Worm (Caenorhabditis elegans): ENCODE data around the gene nspb-8.

nspb-8 gene

ce11 chrII:14580549-14580948 is at the start of gene nspb-8, which contains the start of gene nspb-9:
Gene nspb-8, minus strand, starts transcription at chrII:14580649.
Gene nspb-9, plus strand, starts transcription at chrII:14580859.
- TF ChIP-seq ceh-82 (tag; optimal IDR thresholded peaks at IDR 0.05) = no peak
- no peak for TF ChIP-seq ZK546.5 (tag; optimal IDR thresholded peaks at IDR 0.05)
- TF ChIP-seq fos-1 (tag; optimal IDR thresholded peaks at IDR 0.05) = no peak
- TF ChIP-seq elt-2 (tag; optimal IDR thresholded peaks at IDR 0.05) = no peak
- TF ChIP-seq aly-2 (tag; optimal IDR thresholded peaks at IDR 0.05) = no peak
- no peak for TF ChIP-seq mdl-1 (tag; optimal IDR thresholded peaks at IDR 0.05)
- TF ChIP-seq nhr-23 (tag; optimal IDR thresholded peaks at IDR 0.05) = no peak
- no peak for TF ChIP-seq elt-1 (tag; optimal IDR thresholded peaks at IDR 0.05)
- no peak for TF ChIP-seq ceh-9 (tag; optimal IDR thresholded peaks at IDR 0.05)
- TF ChIP-seq nhr-43 (tag; optimal IDR thresholded peaks at IDR 0.05; ENCODE audit: poor library complexity, severe bottlenecking) = no peak
- TF ChIP-seq zag-1 (tag; optimal IDR thresholded peaks at IDR 0.05) = no peak
- no peak for TF ChIP-seq nhr-77 (tag; optimal IDR thresholded peaks at IDR 0.05)
- no peak for TF ChIP-seq eor-1 (tag; optimal IDR thresholded peaks at IDR 0.05)
- no peak for TF ChIP-seq lsy-12 (tag; optimal IDR thresholded peaks at IDR 0.05)
- TF ChIP-seq egl-5 (tag; optimal IDR thresholded peaks at IDR 0.05) = no peak
- no peak for TF ChIP-seq nfya-1 (tag; optimal IDR thresholded peaks at IDR 0.05; ENCODE audit: insufficient read depth)
- TF ChIP-seq tbx-2 (tag; optimal IDR thresholded peaks at IDR 0.05) = no peak

DNA sequence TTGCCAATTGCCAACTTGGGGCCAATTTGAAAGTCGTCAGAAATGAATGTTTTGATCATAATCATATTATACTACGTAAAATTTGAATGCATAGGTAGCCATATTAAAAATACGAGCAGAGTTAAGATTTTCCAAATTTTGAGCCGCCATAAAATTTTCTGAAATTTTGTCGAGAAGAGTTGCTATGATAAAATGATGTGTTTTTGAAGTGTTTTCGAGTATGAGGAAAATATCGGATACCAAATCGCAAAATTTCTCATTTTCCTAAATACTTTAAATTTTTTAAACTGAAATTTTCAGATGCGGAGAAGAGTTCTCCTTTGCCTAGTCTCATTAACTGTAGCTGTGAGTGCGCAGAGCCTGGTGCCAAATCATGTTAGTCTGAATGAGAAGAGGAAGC is 46.9 kb upstream of the nspb-8 start, which contains the start of gene tag-297:
Gene tag-297 (plus strand): TSS at position 301 of the 400 bp plus-strand sequence.
- TF ChIP-seq mdl-1 (tag; optimal IDR thresholded peaks at IDR 0.05) (no peak), ZK546.5 (tag; optimal IDR thresholded peaks at IDR 0.05) (no peak), tbx-2 (tag; optimal IDR thresholded peaks at IDR 0.05) (no peak), pha-4 (tag; optimal IDR thresholded peaks at IDR 0.05) (no peak), nhr-76 (tag; optimal IDR thresholded peaks at IDR 0.05) (no peak), zag-1 (tag; optimal IDR thresholded peaks at IDR 0.05) (no peak), pqm-1 (tag; optimal IDR thresholded peaks at IDR 0.05) (no peak)

- peak; percentile 22 for TF ChIP-seq nhr-23 (tag; optimal IDR thresholded peaks at IDR 0.05)
- TF ChIP-seq pqm-1 (tag; optimal IDR thresholded peaks at IDR 0.05) = no peak
- no peak for TF ChIP-seq ceh-28 (tag; optimal IDR thresholded peaks at IDR 0.05)
- peak; percentile 19 for TF ChIP-seq nhr-25 (tag; optimal IDR thresholded peaks at IDR 0.05)
- no peak for TF ChIP-seq fkh-2 (tag; optimal IDR thresholded peaks at IDR 0.05)
Observed at ce11 chrII:14626883-14627282, 46.4 kb upstream of the nspb-8 start.

DNA sequence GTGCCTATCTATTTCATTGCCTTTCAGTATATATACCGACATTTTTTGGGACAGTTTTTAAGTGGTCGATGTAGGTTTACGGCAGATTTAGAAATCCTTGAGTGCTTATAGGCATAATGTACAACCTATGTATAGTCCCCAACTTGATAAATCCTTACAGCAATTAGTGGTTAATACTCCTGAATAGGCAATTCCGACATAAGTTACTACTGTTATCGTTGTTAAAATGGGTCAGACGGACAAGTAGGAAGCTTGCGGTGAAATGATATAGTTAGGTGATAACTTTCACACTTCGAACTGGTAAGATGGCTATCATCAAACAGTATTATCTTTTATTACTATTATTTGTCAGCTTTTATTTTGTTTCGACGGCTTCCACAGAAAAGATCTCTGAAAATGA is 42.3 kb upstream of the nspb-8 start, which contains the start of gene mltn-10:
Gene mltn-10 (plus strand): TSS at position 301 of the 400 bp plus-strand sequence.
- TF ChIP-seq ceh-9 (tag; optimal IDR thresholded peaks at IDR 0.05) = no peak
- no peak for TF ChIP-seq ceh-82 (tag; optimal IDR thresholded peaks at IDR 0.05)
- TF ChIP-seq ceh-28 (tag; optimal IDR thresholded peaks at IDR 0.05) = no peak
- no peak for TF ChIP-seq unc-62 (GFP tag; optimal IDR thresholded peaks at IDR 0.05)
- no peak for TF ChIP-seq nhr-28 (tag; optimal IDR thresholded peaks at IDR 0.05)
- TF ChIP-seq skn-1 (tag; optimal IDR thresholded peaks at IDR 0.05) = no peak
- no peak for TF ChIP-seq jun-1 (tag; optimal IDR thresholded peaks at IDR 0.05)
- no peak for TF ChIP-seq zag-1 (tag; optimal IDR thresholded peaks at IDR 0.05)
- TF ChIP-seq ama-1 (optimal IDR thresholded peaks at IDR 0.05) = no peak
- no peak for TF ChIP-seq nhr-43 (tag; optimal IDR thresholded peaks at IDR 0.05; ENCODE audit: poor library complexity, severe bottlenecking)

ce11 chrII:14620730-14621129 is 40.3 kb upstream of the nspb-8 start:
- TF ChIP-seq nhr-23 (tag; optimal IDR thresholded peaks at IDR 0.05) (no peak), fkh-10 (GFP tag; optimal IDR thresholded peaks at IDR 0.05) (no peak), mml-1 (tag; optimal IDR thresholded peaks at IDR 0.05) (no peak), elt-2 (tag; optimal IDR thresholded peaks at IDR 0.05) (no peak), ceh-28 (tag; optimal IDR thresholded peaks at IDR 0.05) (no peak), lsy-12 (tag; optimal IDR thresholded peaks at IDR 0.05) (no peak), ceh-82 (tag; optimal IDR thresholded peaks at IDR 0.05) (no peak), hmg-11 (tag; optimal IDR thresholded peaks at IDR 0.05) (no peak), lin-15B (tag; optimal IDR thresholded peaks at IDR 0.05) (no peak), nhr-67 (tag; optimal IDR thresholded peaks at IDR 0.05) (no peak), nhr-28 (tag; optimal IDR thresholded peaks at IDR 0.05) (no peak)

ce11 chrII:14619806-14620205 is 39.4 kb upstream of the nspb-8 start:
- TF ChIP-seq pqm-1 (tag; optimal IDR thresholded peaks at IDR 0.05) (no peak), unc-39 (tag; optimal IDR thresholded peaks at IDR 0.05) (no peak), fkh-2 (tag; optimal IDR thresholded peaks at IDR 0.05) (no peak), lin-15B (tag; optimal IDR thresholded peaks at IDR 0.05) (no peak), elt-3 (tag; optimal IDR thresholded peaks at IDR 0.05) (peak in 2 of 3 experiments; percentile 3 to 68), nhr-76 (tag; optimal IDR thresholded peaks at IDR 0.05) (no peak), hmg-11 (tag; optimal IDR thresholded peaks at IDR 0.05) (no peak), lin-39 (tag; optimal IDR thresholded peaks at IDR 0.05) (no peak), nhr-12 (tag; optimal IDR thresholded peaks at IDR 0.05) (no peak), nhr-43 (tag; optimal IDR thresholded peaks at IDR 0.05; ENCODE audit: poor library complexity, severe bottlenecking) (peak; percentile 74), nhr-11 (tag; optimal IDR thresholded peaks at IDR 0.05) (no peak), mml-1 (tag; optimal IDR thresholded peaks at IDR 0.05) (no peak), sea-2 (GFP tag; optimal IDR thresholded peaks at IDR 0.05) (no peak)

Data from whole organism, L3 larva.